Worm (Caenorhabditis elegans): ENCODE results near the gene clec-264.

DNA sequence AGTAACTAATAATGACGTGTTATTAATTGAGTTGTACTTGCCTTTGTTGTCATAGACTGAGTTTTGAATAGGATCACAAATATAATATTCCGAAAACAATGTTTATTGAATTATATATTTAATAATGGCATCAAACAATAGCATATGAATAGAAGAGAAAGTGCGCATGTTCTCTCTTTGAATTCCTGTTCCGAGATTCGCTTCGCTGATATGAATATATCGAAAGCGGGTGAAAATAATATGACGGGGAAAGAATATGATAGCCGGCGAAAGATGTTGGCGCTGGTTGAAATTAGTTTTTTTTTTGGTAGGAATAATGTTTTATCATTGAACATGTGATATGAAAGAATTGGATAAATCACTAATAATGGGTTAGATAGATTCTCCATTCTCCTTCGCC lies 30.5 kb downstream of the clec-264 start, which contains the start of gene T03D8.6:
- TF ChIP-seq mab-5 (tag; optimal IDR thresholded peaks at IDR 0.05): no peak
- no peak for TF ChIP-seq elt-3 (tag; optimal IDR thresholded peaks at IDR 0.05)
- no peak for TF ChIP-seq nhr-237 (tag; optimal IDR thresholded peaks at IDR 0.05)
